Worm (Caenorhabditis elegans): ENCODE results near the gene T27F7.12.
A peak's percentile ranks its signal among the peaks of the same experiment; 100 is the strongest.

Gene T27F7.12

DNA sequence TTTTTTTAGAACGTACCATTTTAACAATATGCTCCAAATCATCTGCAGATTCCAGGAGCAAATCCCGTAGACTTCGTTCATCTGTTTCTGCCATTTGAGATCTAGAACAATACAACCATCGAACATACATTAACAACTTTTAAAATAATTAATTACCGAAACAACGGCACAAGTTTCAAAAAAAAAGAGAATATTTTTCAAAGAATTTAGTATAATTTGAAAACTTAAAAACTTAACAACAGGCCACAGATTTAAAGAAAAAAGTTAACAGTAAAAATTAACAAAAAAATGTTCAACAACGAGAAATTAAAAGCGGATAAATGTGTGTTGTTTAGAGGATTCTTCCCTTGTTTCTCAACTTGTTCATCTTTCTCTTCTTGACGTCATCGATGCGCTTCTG, 46.1 kb upstream of the T27F7.12 start, which contains the start of gene mdt-4:
Gene mdt-4, minus strand, starts transcription at position 101 of the 400 bp plus-strand sequence.
- TF ChIP-seq ztf-11 (tag; optimal IDR thresholded peaks at IDR 0.05) = no peak
- no peak for TF ChIP-seq daf-12 (tag; optimal IDR thresholded peaks at IDR 0.05)
- TF ChIP-seq nfya-1 (tag; optimal IDR thresholded peaks at IDR 0.05; ENCODE audit: insufficient read depth) = no peak
- TF ChIP-seq zag-1 (tag; optimal IDR thresholded peaks at IDR 0.05) = no peak
- no peak for TF ChIP-seq nhr-43 (tag; optimal IDR thresholded peaks at IDR 0.05; ENCODE audit: poor library complexity, severe bottlenecking)
- no peak for TF ChIP-seq ceh-28 (tag; optimal IDR thresholded peaks at IDR 0.05)
- TF ChIP-seq mml-1 (tag; optimal IDR thresholded peaks at IDR 0.05) = no peak
- no peak for TF ChIP-seq egl-27 (tag; optimal IDR thresholded peaks at IDR 0.05)
- no peak for TF ChIP-seq ceh-16 (tag; optimal IDR thresholded peaks at IDR 0.05)

DNA sequence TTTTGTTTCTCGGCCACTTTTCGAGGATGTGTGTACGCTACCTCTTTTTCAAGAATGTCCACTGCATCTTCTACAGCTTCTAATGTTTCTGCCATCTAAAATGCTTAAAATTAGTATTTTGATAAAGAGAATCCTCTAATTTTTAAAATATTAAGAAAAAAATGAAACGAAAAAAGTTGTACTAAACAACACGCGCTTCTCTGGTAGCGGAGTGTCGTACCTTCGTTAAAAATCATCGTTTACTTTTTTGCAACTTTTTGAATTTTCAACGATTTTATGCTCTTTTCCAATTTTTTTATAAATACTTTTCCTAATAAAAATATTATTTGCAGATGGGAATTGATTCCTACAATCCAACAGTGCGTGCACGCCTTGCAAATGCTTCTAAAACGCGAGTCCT, 44.2 kb upstream of the T27F7.12 start, which contains the start of the genes gldi-11 and ZK546.2:
Gene gldi-11, minus strand, starts transcription at position 95 of the 400 bp plus-strand sequence.
Gene ZK546.2, plus strand, starts transcription at position 333 of the 400 bp plus-strand sequence.
- TF ChIP-seq unc-62 (GFP tag; optimal IDR thresholded peaks at IDR 0.05) = no peak
- TF ChIP-seq pha-4 (tag; optimal IDR thresholded peaks at IDR 0.05) = peak; percentile 55
- no peak for TF ChIP-seq pqm-1 (tag; optimal IDR thresholded peaks at IDR 0.05)
- TF ChIP-seq skn-1 (tag; optimal IDR thresholded peaks at IDR 0.05) = peak; percentile 13
- peak; percentile 23 for TF ChIP-seq hmg-11 (tag; optimal IDR thresholded peaks at IDR 0.05)
- no peak for TF ChIP-seq lsy-12 (tag; optimal IDR thresholded peaks at IDR 0.05)
- TF ChIP-seq ZK546.5 (tag; optimal IDR thresholded peaks at IDR 0.05) = no peak
- no peak for TF ChIP-seq R02D3.7 (tag; optimal IDR thresholded peaks at IDR 0.05)
- peak; percentile 11 for TF ChIP-seq elt-2 (tag; optimal IDR thresholded peaks at IDR 0.05)
- TF ChIP-seq egl-27 (tag; optimal IDR thresholded peaks at IDR 0.05) = no peak
- TF ChIP-seq egl-5 (tag; optimal IDR thresholded peaks at IDR 0.05) = no peak
- peak; percentile 16 for TF ChIP-seq nfya-1 (tag; optimal IDR thresholded peaks at IDR 0.05; ENCODE audit: insufficient read depth)

DNA sequence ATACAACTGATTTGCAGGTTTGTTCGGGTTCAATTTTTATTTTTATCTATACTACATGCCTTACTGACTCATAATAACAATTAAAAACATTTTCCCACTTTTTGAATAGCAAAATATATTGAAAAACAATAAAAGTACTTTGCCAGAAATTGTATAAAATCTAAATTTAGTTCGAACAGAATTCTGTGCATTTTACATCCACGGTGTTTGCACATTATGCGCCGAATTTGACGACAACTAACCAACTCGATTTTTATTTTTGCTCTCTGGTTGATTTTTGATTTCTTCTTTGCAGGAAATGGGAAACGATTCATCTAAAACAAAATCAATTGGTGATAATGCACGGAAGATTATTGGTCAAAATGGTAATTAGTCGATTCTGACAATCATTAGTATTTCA, 43.1 kb upstream of the T27F7.12 start:
- TF ChIP-seq elt-2 (tag; optimal IDR thresholded peaks at IDR 0.05) (peak; percentile 40), unc-62 (GFP tag; optimal IDR thresholded peaks at IDR 0.05) (no peak), egl-5 (tag; optimal IDR thresholded peaks at IDR 0.05) (no peak), pha-4 (tag; optimal IDR thresholded peaks at IDR 0.05) (peak; percentile 9), nhr-23 (tag; optimal IDR thresholded peaks at IDR 0.05) (no peak)

DNA sequence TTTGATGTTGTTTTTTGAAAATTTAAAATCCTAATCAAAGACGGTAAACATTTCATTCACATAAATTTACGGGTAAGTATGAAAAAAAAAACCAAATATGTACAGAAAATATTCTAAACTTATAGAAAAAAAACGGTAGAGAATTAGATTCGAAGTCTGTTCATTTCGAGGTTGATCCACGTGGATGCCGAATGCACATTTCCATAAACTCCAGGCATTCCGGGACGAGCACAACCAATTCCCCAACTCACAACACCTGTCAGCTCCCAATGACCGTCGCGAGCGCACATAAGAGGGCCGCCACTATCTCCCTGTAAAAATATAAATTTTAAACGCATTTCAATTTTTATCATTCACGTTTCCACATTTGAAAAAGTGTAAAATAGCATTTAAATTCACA, 41.8 kb upstream of the T27F7.12 start:
- TF ChIP-seq elt-2 (tag; optimal IDR thresholded peaks at IDR 0.05) = peak; percentile 32
- TF ChIP-seq fkh-10 (GFP tag; optimal IDR thresholded peaks at IDR 0.05) = no peak

DNA sequence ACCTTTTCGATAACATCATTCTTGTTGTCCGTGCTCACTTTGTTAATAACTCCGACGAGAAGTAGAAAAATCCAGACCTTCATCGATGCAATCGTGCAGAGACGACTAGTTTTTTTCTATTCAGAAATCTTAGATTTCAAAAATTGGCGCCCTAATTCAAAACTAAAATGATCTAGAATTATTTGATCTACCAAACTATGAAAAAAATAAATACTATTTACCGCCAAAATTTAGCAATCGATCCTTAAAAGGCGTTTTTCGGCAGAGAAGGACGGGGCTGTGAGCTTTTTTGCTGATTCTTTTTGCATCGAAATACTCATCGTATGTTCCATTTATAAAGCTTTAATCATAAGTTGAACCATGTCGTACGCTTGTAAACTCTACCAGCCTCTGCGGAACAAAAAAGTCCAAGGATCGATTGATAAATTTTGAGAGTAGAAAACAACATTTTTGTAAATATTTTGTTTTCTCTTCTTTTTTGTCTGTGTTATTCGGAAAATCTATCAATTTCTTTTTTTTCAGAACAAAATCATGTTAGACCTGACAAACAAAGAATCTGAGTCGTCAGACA, 40.4 kb upstream of the T27F7.12 start, which contains the start of the genes try-1 and zyg-12:
Gene try-1, minus strand, starts transcription at position 148 of the 571 bp plus-strand sequence.
Gene zyg-12, plus strand, starts transcription at position 521 of the 571 bp plus-strand sequence.
- TF ChIP-seq elt-2 (tag; optimal IDR thresholded peaks at IDR 0.05) = peak; percentile 28
- no peak for TF ChIP-seq ceh-82 (tag; optimal IDR thresholded peaks at IDR 0.05)

DNA sequence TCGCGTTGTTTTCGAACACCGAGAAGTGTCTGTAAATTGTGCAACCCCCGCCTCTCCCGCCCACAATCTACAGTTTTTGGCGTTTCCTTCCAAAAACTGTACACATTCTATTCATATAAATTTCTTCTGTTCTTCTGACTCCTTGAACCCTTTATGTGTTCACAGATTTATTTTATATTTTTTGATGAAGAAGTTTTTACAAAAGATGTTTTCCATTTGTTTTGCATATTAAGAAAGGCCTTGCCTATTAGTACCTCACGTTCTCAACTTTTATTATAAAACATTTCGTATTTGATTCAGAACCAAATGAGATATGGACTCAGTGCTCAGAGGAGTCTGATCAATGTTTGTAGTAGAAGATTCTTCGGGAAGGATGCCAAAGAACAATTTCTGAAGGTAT, 36.6 kb upstream of the T27F7.12 start, which contains the start of gene ndx-3:
Gene ndx-3, plus strand, starts transcription at position 301 of the 400 bp plus-strand sequence.
- TF ChIP-seq mdl-1 (tag; optimal IDR thresholded peaks at IDR 0.05) = no peak
- TF ChIP-seq unc-62 (GFP tag; optimal IDR thresholded peaks at IDR 0.05) = no peak
- TF ChIP-seq lin-15B (tag; optimal IDR thresholded peaks at IDR 0.05) = no peak
- no peak for TF ChIP-seq eor-1 (tag; optimal IDR thresholded peaks at IDR 0.05)
- no peak for TF ChIP-seq fos-1 (tag; optimal IDR thresholded peaks at IDR 0.05)
- no peak for TF ChIP-seq nhr-43 (tag; optimal IDR thresholded peaks at IDR 0.05; ENCODE audit: poor library complexity, severe bottlenecking)
- no peak for TF ChIP-seq daf-12 (tag; optimal IDR thresholded peaks at IDR 0.05)
- no peak for TF ChIP-seq lin-39 (tag; optimal IDR thresholded peaks at IDR 0.05)
- no peak for TF ChIP-seq tbx-2 (tag; optimal IDR thresholded peaks at IDR 0.05)
- no peak for TF ChIP-seq lsy-12 (tag; optimal IDR thresholded peaks at IDR 0.05)
- TF ChIP-seq hmg-11 (tag; optimal IDR thresholded peaks at IDR 0.05) = no peak
- TF ChIP-seq elt-1 (tag; optimal IDR thresholded peaks at IDR 0.05) = no peak
- no peak for TF ChIP-seq mml-1 (tag; optimal IDR thresholded peaks at IDR 0.05)
- no peak for TF ChIP-seq snpc-4 (tag; optimal IDR thresholded peaks at IDR 0.05)
- TF ChIP-seq nhr-76 (tag; optimal IDR thresholded peaks at IDR 0.05) = no peak
- TF ChIP-seq unc-39 (tag; optimal IDR thresholded peaks at IDR 0.05) = no peak
